Fruit fly (Drosophila melanogaster) whole organism, adult: ENCODE data around the gene CG6729.

ENCODE experiments used
- CG11617 ChIP-seq: fragments of 200-800 bp; sonication (Bioruptor generic); optimal IDR thresholded peaks from 2 replicates; lab custom pipeline; 2017; ENCODE audit warnings: mild to moderate bottlenecking, missing biosample characterization, missing genetic modification reagents, missing genetic modification characterization
- CG1620 ChIP-seq: fragments of 200-800 bp; sonication (Bioruptor generic); optimal IDR thresholded peaks from 2 replicates; lab custom pipeline; 2016; ENCODE audit warnings: missing biosample characterization, missing genetic modification characterization
- CG5204 ChIP-seq: fragments of 200-800 bp; sonication (Bioruptor generic); optimal IDR thresholded peaks from 2 replicates; lab custom pipeline; 2016; ENCODE audit warnings: missing biosample characterization, missing genetic modification characterization
- Clk ChIP-seq: fragments of 200-800 bp; sonication (Bioruptor generic); optimal IDR thresholded peaks from 2 replicates; lab custom pipeline; 2017; ENCODE audit warnings: missing biosample characterization, missing genetic modification characterization
- Mnt ChIP-seq: fragments of 200-800 bp; sonication (Bioruptor generic); optimal IDR thresholded peaks from 2 replicates; lab custom pipeline; 2016; ENCODE audit warnings: missing biosample characterization, mild to moderate bottlenecking, missing genetic modification characterization
- bab1 ChIP-seq: fragments of 200-800 bp; sonication (Bioruptor generic); optimal IDR thresholded peaks from 3 replicates; lab custom pipeline; 2019; ENCODE audit warnings: missing biosample characterization, mild to moderate bottlenecking, missing genetic modification characterization, moderate library complexity
- cic ChIP-seq: fragments of 200-800 bp; sonication (Bioruptor generic); optimal IDR thresholded peaks from 2 replicates; lab custom pipeline; 2017; ENCODE audit warnings: missing biosample characterization, mild to moderate bottlenecking, missing genetic modification characterization, moderate library complexity
- kay ChIP-seq: fragments of 200-800 bp; sonication (Bioruptor generic); peaks from one replicate; lab custom pipeline; 2016; ENCODE audit warnings: missing biosample characterization, missing genetic modification characterization, borderline replicate concordance
- toe ChIP-seq: fragments of 200-800 bp; sonication (Bioruptor generic); optimal IDR thresholded peaks from 2 replicates; lab custom pipeline; 2016; ENCODE audit warnings: missing biosample characterization, missing genetic modification characterization

Gene CG6729

dm6 chr2L:10693018-10693417 lies 50.7 kb downstream of the CG6729 start:
- TF ChIP-seq CG1620 (GFP tag; lab: Kevin White, UChicago) (no peak), CG11617 (GFP tag; lab: Kevin White, UChicago) (no peak), Clk (GFP tag; lab: Kevin White, UChicago) (no peak), kay (GFP tag; lab: Kevin White, UChicago) (no peak), cic (GFP tag; lab: Kevin White, UChicago) (no peak), toe (GFP tag; lab: Kevin White, UChicago) (no peak), bab1 (no peak), Mnt (GFP tag; lab: Kevin White, UChicago) (no peak), CG5204 (no peak)
